Worm (Caenorhabditis elegans): ENCODE data around the gene fkh-3.

fkh-3 gene

ce11 chrX:13423340-13423739, at the start of gene fkh-3:
TSS of gene fkh-3 (minus strand) at chrX:13423440.
- TF ChIP-seq ceh-48 (tag; optimal IDR thresholded peaks at IDR 0.05) (no peak), syd-9 (tag; optimal IDR thresholded peaks at IDR 0.05) (no peak), ceh-31 (tag; optimal IDR thresholded peaks at IDR 0.05) (no peak), pag-3 (tag; optimal IDR thresholded peaks at IDR 0.05; ENCODE audit: borderline replicate concordance) (no peak), odd-2 (tag; optimal IDR thresholded peaks at IDR 0.05) (no peak), sdc-2 (tag; optimal IDR thresholded peaks at IDR 0.05) (no peak), npax-4 (tag; optimal IDR thresholded peaks at IDR 0.05) (no peak), eyg-1 (tag; optimal IDR thresholded peaks at IDR 0.05) (no peak), fkh-10 (GFP tag; optimal IDR thresholded peaks at IDR 0.05) (no peak), ceh-30 (tag; optimal IDR thresholded peaks at IDR 0.05) (no peak), ets-4 (tag; optimal IDR thresholded peaks at IDR 0.05) (no peak), ama-1 (optimal IDR thresholded peaks at IDR 0.05) (no peak), pha-4 (tag; optimal IDR thresholded peaks at IDR 0.05) (no peak), sox-4 (tag; optimal IDR thresholded peaks at IDR 0.05) (no peak), unc-86 (tag; optimal IDR thresholded peaks at IDR 0.05) (no peak), hlh-30 (tag; optimal IDR thresholded peaks at IDR 0.05; ENCODE audit: insufficient read depth) (no peak), nhr-232 (tag; optimal IDR thresholded peaks at IDR 0.05) (no peak), unc-42 (tag; optimal IDR thresholded peaks at IDR 0.05) (no peak)

ce11 chrX:13471855-13472254, 48.6 kb upstream of the fkh-3 start, which contains the start of gene tre-4:
TSS of gene tre-4 (plus strand) at chrX:13472155.
- TF ChIP-seq C08G9.2 (tag; optimal IDR thresholded peaks at IDR 0.05) (no peak), ceh-34 (tag; optimal IDR thresholded peaks at IDR 0.05) (no peak), ceh-22 (tag; optimal IDR thresholded peaks at IDR 0.05) (no peak), unc-3 (GFP tag; conservative IDR thresholded peaks at IDR 0.05) (no peak), unc-3 (tag; optimal IDR thresholded peaks at IDR 0.05) (no peak), nhr-11 (tag; optimal IDR thresholded peaks at IDR 0.05) (no peak)

- TF ChIP-seq hlh-6 (tag; optimal IDR thresholded peaks at IDR 0.05) (peak; percentile 73), unc-42 (tag; optimal IDR thresholded peaks at IDR 0.05) (no peak), C38D4.7 (GFP tag; optimal IDR thresholded peaks at IDR 0.05) (no peak)
Measured at ce11 chrX:13469907-13470647, 46.8 kb upstream of the fkh-3 start.

ce11 chrX:13469047-13469633, 45.9 kb upstream of the fkh-3 start, which contains the start of gene col-184:
TSS of gene col-184 (plus strand) at chrX:13469455.
- no peak for TF ChIP-seq fkh-6 (tag; optimal IDR thresholded peaks at IDR 0.05)
- TF ChIP-seq ceh-2 (tag; optimal IDR thresholded peaks at IDR 0.05), result no peak
- no peak for TF ChIP-seq pros-1 (tag; optimal IDR thresholded peaks at IDR 0.05)
- TF ChIP-seq nhr-232 (tag; optimal IDR thresholded peaks at IDR 0.05), result no peak
- no peak for TF ChIP-seq madf-2 (tag; optimal IDR thresholded peaks at IDR 0.05)
- no peak for TF ChIP-seq ceh-34 (tag; optimal IDR thresholded peaks at IDR 0.05)
- TF ChIP-seq eyg-1 (tag; optimal IDR thresholded peaks at IDR 0.05), result no peak
- TF ChIP-seq odd-2 (tag; optimal IDR thresholded peaks at IDR 0.05), result no peak
- no peak for TF ChIP-seq pha-4 (tag; optimal IDR thresholded peaks at IDR 0.05)
- no peak for TF ChIP-seq ceh-45 (GFP tag; IDR thresholded peaks at IDR 0.05)
- no peak for TF ChIP-seq gmeb-2 (tag; optimal IDR thresholded peaks at IDR 0.05)
- TF ChIP-seq dmd-4 (tag; optimal IDR thresholded peaks at IDR 0.05; ENCODE audit: borderline replicate concordance), result no peak
- TF ChIP-seq hlh-13 (GFP tag; optimal IDR thresholded peaks at IDR 0.05), result no peak
- TF ChIP-seq ref-2 (tag; optimal IDR thresholded peaks at IDR 0.05), result no peak
- TF ChIP-seq ama-1 (optimal IDR thresholded peaks at IDR 0.05), result no peak
- no peak for TF ChIP-seq elt-2 (tag; optimal IDR thresholded peaks at IDR 0.05)
- no peak for TF ChIP-seq lim-6 (tag; optimal IDR thresholded peaks at IDR 0.05)
- no peak for TF ChIP-seq ets-4 (tag; optimal IDR thresholded peaks at IDR 0.05)
- no peak for TF ChIP-seq fax-1 (tag; optimal IDR thresholded peaks at IDR 0.05)
